Worm (Caenorhabditis elegans) whole organism, L1 larva: ENCODE results near the gene W05B10.6.

Source experiments
- aha-1 ChIP-seq: fragments of 150-350 bp; optimal IDR thresholded peaks from 2 replicates; lab custom pipeline; 2014; ENCODE audit warnings: missing biosample characterization, missing genetic modification characterization
- alr-1 ChIP-seq: fragments of 200-800 bp; sonication (Bioruptor generic); optimal IDR thresholded peaks from 2 replicates; lab custom pipeline; 2018; ENCODE audit warnings: borderline replicate concordance, mild to moderate bottlenecking, missing genetic modification characterization, missing compliant biosample characterization
- ceh-82 ChIP-seq, 3 experiments: fragments of 150-350 bp in 1 of 3; sonication (generic microtip) in 2 of 3; optimal IDR thresholded peaks; 2 replicates each; lab custom pipeline; 2014 to 2017; ENCODE audit warnings: missing biosample characterization in 3 of 3, missing genetic modification characterization in 3 of 3
- fkh-8 ChIP-seq: sonication (generic microtip); optimal IDR thresholded peaks from 2 replicates; lab custom pipeline; 2016; ENCODE audit warnings: mild to moderate bottlenecking, missing genetic modification characterization, missing compliant biosample characterization
- jun-1 ChIP-seq: fragments of 150-350 bp; optimal IDR thresholded peaks from 2 replicates; lab custom pipeline; 2014; ENCODE audit warnings: missing biosample characterization, missing genetic modification reagents, missing genetic modification characterization
- lin-15B ChIP-seq: fragments of 150-350 bp; sonication (generic microtip); optimal IDR thresholded peaks from 3 replicates; lab custom pipeline; 2014; ENCODE audit warnings: missing biosample characterization, missing genetic modification characterization
- mep-1 ChIP-seq: fragments of 150-350 bp; optimal IDR thresholded peaks from 2 replicates; lab custom pipeline; 2014; ENCODE audit warnings: missing biosample characterization, missing genetic modification characterization
- nhr-11 ChIP-seq: fragments of 150-350 bp; optimal IDR thresholded peaks from 2 replicates; lab custom pipeline; 2014; ENCODE audit warnings: missing biosample characterization, missing genetic modification characterization
- nhr-12 ChIP-seq: sonication (generic microtip); optimal IDR thresholded peaks from 2 replicates; lab custom pipeline; 2017; ENCODE audit warnings: missing biosample characterization, missing genetic modification characterization
- nhr-85 ChIP-seq: sonication (generic microtip); peaks from one replicate; lab custom pipeline; 2016; ENCODE audit warnings: missing genetic modification characterization, inconsistent platforms, missing compliant biosample characterization
- swsn-7 ChIP-seq: sonication (generic microtip); optimal IDR thresholded peaks from 2 replicates; lab custom pipeline; 2016; ENCODE audit warnings: missing genetic modification characterization, missing compliant biosample characterization

DNA sequence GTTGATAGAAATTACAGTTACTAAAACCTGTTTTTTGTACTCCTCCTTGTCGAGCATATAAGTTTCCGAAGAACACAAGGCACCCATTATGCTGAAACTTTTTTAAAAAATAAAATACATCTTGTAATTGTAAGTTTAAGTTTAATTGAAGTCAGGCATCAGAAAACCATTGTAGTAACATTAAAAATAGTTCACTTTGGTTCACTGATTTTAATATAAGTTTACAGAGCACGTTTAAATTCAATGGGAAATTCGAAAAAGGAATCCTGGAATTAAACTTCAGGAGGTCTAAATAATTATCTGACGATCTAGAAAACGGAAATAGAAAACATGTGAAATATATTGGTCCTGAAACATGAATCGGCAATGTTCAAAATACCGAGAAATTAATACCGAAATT, 17.7 kb downstream of the W05B10.6 start, which contains the start of gene gpa-8:
- TF ChIP-seq alr-1 (tag; lab: Kevin White, UChicago) (no peak), ceh-82 (tag; optimal IDR thresholded peaks at IDR 0.05; lab: Kevin White, UChicago) (no peak), nhr-85 (no peak), nhr-11 (tag; lab: Kevin White, UChicago) (no peak), swsn-7 (no peak), nhr-12 (tag; lab: Kevin White, UChicago) (no peak), lin-15B (no peak), fkh-8 (no peak), mep-1 (tag; lab: Kevin White, UChicago) (no peak), jun-1 (tag; lab: Kevin White, UChicago) (no peak), aha-1 (tag; lab: Kevin White, UChicago) (no peak)
